Worm (Caenorhabditis elegans) whole organism, L4 larva: Measurements from ENCODE around the gene ets-8.

Experiments
- R02D3.7 ChIP-seq: fragments of 150-350 bp; sonication (generic microtip); optimal IDR thresholded peaks from 3 replicates; lab custom pipeline; 2014; ENCODE audit warnings: missing biosample characterization, missing genetic modification characterization
- ceh-28 ChIP-seq: fragments of 150-350 bp; optimal IDR thresholded peaks from 2 replicates; lab custom pipeline; 2014; ENCODE audit warnings: missing biosample characterization, missing genetic modification reagents, missing genetic modification characterization
- egl-27 ChIP-seq: sonication (generic microtip); optimal IDR thresholded peaks from 3 replicates; lab custom pipeline; 2017; ENCODE audit warnings: missing biosample characterization, missing genetic modification reagents, missing genetic modification characterization
- lin-39 ChIP-seq: fragments of 150-350 bp; optimal IDR thresholded peaks from 2 replicates; lab custom pipeline; 2014; ENCODE audit warnings: missing biosample characterization, missing genetic modification reagents, missing genetic modification characterization
- madf-9 ChIP-seq: fragments of 200-800 bp; sonication (Bioruptor generic); conservative IDR thresholded peaks from 2 replicates; pipeline ENCODE4 v1.3.6; 2022; ENCODE audit warnings: missing genetic modification reagents, missing genetic modification characterization, missing compliant biosample characterization
- nhr-237 ChIP-seq: sonication (generic microtip); optimal IDR thresholded peaks from 2 replicates; lab custom pipeline; 2017; ENCODE audit warnings: missing biosample characterization, missing genetic modification characterization
- skn-1 ChIP-seq: fragments of 150-350 bp; optimal IDR thresholded peaks from 2 replicates; lab custom pipeline; 2014; ENCODE audit warnings: missing biosample characterization, missing genetic modification characterization
- unc-62 ChIP-seq, 3 experiments: fragments of 150-350 bp in 1 of 3; sonication (generic microtip); optimal IDR thresholded peaks in 2 of 3; peaks in 1 of 3; 1 replicate in 1 of 3; 2 replicates in 2 of 3; lab custom pipeline; 2014 to 2017; ENCODE audit warnings: missing biosample characterization in 3 of 3, missing genetic modification characterization in 3 of 3, missing genetic modification reagents in 3 of 3, missing genotype in 1 of 3
- zag-1 ChIP-seq: fragments of 150-350 bp; optimal IDR thresholded peaks from 2 replicates; lab custom pipeline; 2014; ENCODE audit warnings: missing biosample characterization, missing genetic modification characterization

- TF ChIP-seq R02D3.7 = no peak
- no peak for TF ChIP-seq madf-9 (GFP tag; lab: Robert Waterston, UW)
- no peak for TF ChIP-seq lin-39 (tag; lab: Kevin White, UChicago)
- no peak for TF ChIP-seq egl-27 (tag; lab: Kevin White, UChicago)
- TF ChIP-seq nhr-237 (tag; lab: Kevin White, UChicago) = no peak
- no peak for TF ChIP-seq ceh-28 (tag; lab: Kevin White, UChicago)
- TF ChIP-seq skn-1 = no peak
- no peak for TF ChIP-seq zag-1 (tag; lab: Kevin White, UChicago)
- no peak for TF ChIP-seq unc-62 (GFP tag; optimal IDR thresholded peaks at IDR 0.05 in 1 of 2; lab: Kevin White, UChicago)
- no peak for TF ChIP-seq unc-62 (tag; optimal IDR thresholded peaks at IDR 0.05; lab: Kevin White, UChicago)
Observed at ce11 chrIV:1192765-1193164, 32.5 kb upstream of the ets-8 start, which contains the start of gene spl-3.
